Worm (Caenorhabditis elegans): ENCODE results near the gene F13A7.1.

ce11 chrV:16350061-16350460 lies 27.7 kb downstream of the F13A7.1 start:
- TF ChIP-seq nhr-77 (tag; optimal IDR thresholded peaks at IDR 0.05) (no peak), unc-62 (GFP tag; optimal IDR thresholded peaks at IDR 0.05) (no peak), elt-3 (tag; optimal IDR thresholded peaks at IDR 0.05) (no peak), aly-2 (tag; optimal IDR thresholded peaks at IDR 0.05) (no peak), nhr-10 (tag; optimal IDR thresholded peaks at IDR 0.05) (no peak), nhr-25 (tag; optimal IDR thresholded peaks at IDR 0.05) (no peak), mdl-1 (tag; optimal IDR thresholded peaks at IDR 0.05) (no peak), nhr-21 (tag; optimal IDR thresholded peaks at IDR 0.05) (no peak)
